Worm (Caenorhabditis elegans) whole organism, L1 larva: ENCODE measurements around the gene C10G8.3.
A peak's percentile ranks its signal among the peaks of the same experiment; 100 is the strongest.

ENCODE experiments used
- aha-1 ChIP-seq: fragments of 150-350 bp; optimal IDR thresholded peaks from 2 replicates; lab custom pipeline; 2014; ENCODE audit warnings: missing biosample characterization, missing genetic modification characterization
- blmp-1 ChIP-seq: fragments of 150-350 bp; optimal IDR thresholded peaks from 2 replicates; lab custom pipeline; 2014; ENCODE audit warnings: missing biosample characterization, missing genetic modification characterization
- ceh-88 ChIP-seq: fragments of 200-800 bp; sonication (Bioruptor generic); IDR thresholded peaks from 2 replicates; pipeline ENCODE4 v1.3.6; 2022; ENCODE audit warnings: missing genetic modification characterization, missing compliant biosample characterization
- dsc-1 ChIP-seq: sonication (generic microtip); optimal IDR thresholded peaks from 2 replicates; lab custom pipeline; 2016; ENCODE audit warnings: mild to moderate bottlenecking, missing genetic modification characterization, missing compliant biosample characterization
- efl-3 ChIP-seq: fragments of 200-800 bp; sonication (Bioruptor generic); optimal IDR thresholded peaks from 2 replicates; lab custom pipeline; 2018; ENCODE audit warnings: mild to moderate bottlenecking, missing genetic modification characterization, missing compliant biosample characterization
- egl-27 ChIP-seq, 2 experiments: fragments of 150-350 bp in 1 of 2; sonication (generic microtip); optimal IDR thresholded peaks; 3 replicates each; lab custom pipeline; 2017 to 2018; ENCODE audit warnings: missing biosample characterization in 2 of 2, missing genetic modification characterization in 2 of 2, missing genetic modification reagents in 2 of 2
- fkh-4 ChIP-seq: sonication (generic microtip); optimal IDR thresholded peaks from 2 replicates; lab custom pipeline; 2016; ENCODE audit warnings: missing compliant biosample characterization, missing genetic modification characterization, borderline replicate concordance
- fkh-8 ChIP-seq: sonication (generic microtip); optimal IDR thresholded peaks from 2 replicates; lab custom pipeline; 2016; ENCODE audit warnings: mild to moderate bottlenecking, missing genetic modification characterization, missing compliant biosample characterization
- grh-1 ChIP-seq: fragments of 200-800 bp; sonication (Bioruptor generic); IDR thresholded peaks from 2 replicates; pipeline ENCODE4 v1.3.6; 2022; ENCODE audit warnings: missing genetic modification reagents, missing genetic modification characterization, missing compliant biosample characterization
- hlh-17 ChIP-seq: fragments of 200-800 bp; sonication (Bioruptor generic); optimal IDR thresholded peaks from 2 replicates; lab custom pipeline; 2018; ENCODE audit warnings: missing genetic modification characterization, mild to moderate bottlenecking, missing compliant biosample characterization, moderate library complexity, borderline replicate concordance
- hlh-4 ChIP-seq: sonication (generic microtip); optimal IDR thresholded peaks from 2 replicates; lab custom pipeline; 2016; ENCODE audit warnings: mild to moderate bottlenecking, missing genetic modification characterization, missing compliant biosample characterization
- jun-1 ChIP-seq: fragments of 150-350 bp; optimal IDR thresholded peaks from 2 replicates; lab custom pipeline; 2014; ENCODE audit warnings: missing biosample characterization, missing genetic modification reagents, missing genetic modification characterization
- lin-39 ChIP-seq: fragments of 150-350 bp; optimal IDR thresholded peaks from 2 replicates; lab custom pipeline; 2014; ENCODE audit warnings: missing biosample characterization, missing genetic modification reagents, missing genetic modification characterization
- lsy-2 ChIP-seq, 2 experiments: fragments of 150-350 bp; optimal IDR thresholded peaks; 2 replicates each; lab custom pipeline; 2014; ENCODE audit warnings: missing biosample characterization in 2 of 2, missing genetic modification characterization in 2 of 2
- mab-9 ChIP-seq: fragments of 200-800 bp; sonication (Bioruptor generic); IDR thresholded peaks from 2 replicates; pipeline ENCODE4 v1.3.6; 2022; ENCODE audit warnings: missing genetic modification reagents, missing genetic modification characterization, missing compliant biosample characterization
- nhr-12 ChIP-seq: sonication (generic microtip); optimal IDR thresholded peaks from 2 replicates; lab custom pipeline; 2017; ENCODE audit warnings: missing biosample characterization, missing genetic modification characterization
- nhr-47 ChIP-seq: sonication (generic microtip); optimal IDR thresholded peaks from 2 replicates; lab custom pipeline; 2016; ENCODE audit warnings: mild to moderate bottlenecking, missing genetic modification characterization, moderate library complexity, missing compliant biosample characterization
- nhr-76 ChIP-seq: sonication (generic microtip); optimal IDR thresholded peaks from 2 replicates; lab custom pipeline; 2017; ENCODE audit warnings: missing biosample characterization, missing genetic modification characterization
- nhr-85 ChIP-seq: sonication (generic microtip); peaks from one replicate; lab custom pipeline; 2016; ENCODE audit warnings: missing genetic modification characterization, inconsistent platforms, missing compliant biosample characterization
- pqm-1 ChIP-seq: sonication (generic microtip); optimal IDR thresholded peaks from 3 replicates; lab custom pipeline; 2017; ENCODE audit warnings: missing biosample characterization, missing genetic modification characterization
- skn-1 ChIP-seq: fragments of 150-350 bp; optimal IDR thresholded peaks from 2 replicates; lab custom pipeline; 2014; ENCODE audit warnings: missing biosample characterization, missing genetic modification characterization
- snpc-4 ChIP-seq: fragments of 150-350 bp; optimal IDR thresholded peaks from 2 replicates; lab custom pipeline; 2014; ENCODE audit warnings: missing biosample characterization, missing genetic modification characterization
- sox-4 ChIP-seq: sonication (generic microtip); optimal IDR thresholded peaks from 2 replicates; lab custom pipeline; 2016; ENCODE audit warnings: missing genetic modification characterization, missing compliant biosample characterization
- tlp-1 ChIP-seq: fragments of 150-350 bp; optimal IDR thresholded peaks from 2 replicates; lab custom pipeline; 2014; ENCODE audit warnings: missing biosample characterization, missing genetic modification characterization
- unc-30 ChIP-seq: sonication (generic microtip); optimal IDR thresholded peaks from 2 replicates; lab custom pipeline; 2017; ENCODE audit warnings: missing biosample characterization, missing genetic modification characterization
- vab-15 ChIP-seq: sonication (generic microtip); optimal IDR thresholded peaks from 2 replicates; lab custom pipeline; 2017; ENCODE audit warnings: missing genotype, mild to moderate bottlenecking, missing genetic modification characterization, missing compliant biosample characterization
- zip-4 ChIP-seq: fragments of 200-800 bp; sonication (Bioruptor generic); optimal IDR thresholded peaks from 2 replicates; lab custom pipeline; 2018; ENCODE audit warnings: mild to moderate bottlenecking, missing genetic modification characterization, moderate library complexity, missing compliant biosample characterization

Gene C10G8.3

ce11 chrV:5301226-5301625 lies 11.3 kb upstream of the C10G8.3 start:
- TF ChIP-seq dsc-1 (tag; lab: Kevin White, UChicago) (peak; percentile 27), fkh-8 (tag; lab: Kevin White, UChicago) (peak; percentile 59), skn-1 (tag; lab: Kevin White, UChicago) (no peak), grh-1 (GFP tag; lab: Robert Waterston, UW) (no peak), aha-1 (tag; lab: Kevin White, UChicago) (no peak), vab-15 (tag; lab: Kevin White, UChicago) (no peak)

ce11 chrV:5303389-5303788 lies 9.2 kb upstream of the C10G8.3 start, which contains the start of gene ncx-2:
Gene ncx-2 (plus strand): TSS chrV:5303689.
- no peak for TF ChIP-seq pqm-1 (tag; lab: Kevin White, UChicago)
- TF ChIP-seq unc-30 (tag; lab: Kevin White, UChicago), result no peak
- TF ChIP-seq nhr-47 (tag; lab: Kevin White, UChicago), result no peak
- TF ChIP-seq fkh-8 (tag; lab: Kevin White, UChicago), result no peak

ce11 chrV:5304366-5304765 lies 8.2 kb upstream of the C10G8.3 start:
- peak; percentile 97 for TF ChIP-seq dsc-1 (tag; lab: Kevin White, UChicago)
- no peak for TF ChIP-seq hlh-17 (GFP tag; lab: Kevin White, UChicago)
- peak; percentile 93 for TF ChIP-seq fkh-4

- TF ChIP-seq egl-27 (tag; optimal IDR thresholded peaks at IDR 0.05; lab: Kevin White, UChicago) (no peak), efl-3 (GFP tag; lab: Kevin White, UChicago) (no peak), sox-4 (tag; lab: Kevin White, UChicago) (no peak)
Observed at ce11 chrV:5311635-5312034, 918 bp upstream of the C10G8.3 start, which contains the start of gene C10G8.4. Gene C10G8.4 (plus strand): TSS chrV:5311935.

ce11 chrV:5314104-5314503 lies 1.6 kb downstream of the C10G8.3 start, which contains the start of gene C10G8.2:
Gene C10G8.2 (plus strand): TSS chrV:5314404.
- TF ChIP-seq ceh-88 (GFP tag; lab: Robert Waterston, UW), result no peak
- TF ChIP-seq mab-9 (GFP tag; lab: Robert Waterston, UW), result no peak
- no peak for TF ChIP-seq zip-4 (GFP tag; lab: Kevin White, UChicago)
- no peak for TF ChIP-seq hlh-4 (tag; lab: Kevin White, UChicago)

ce11 chrV:5318349-5318748 lies 5.8 kb downstream of the C10G8.3 start:
- TF ChIP-seq blmp-1 (tag; lab: Kevin White, UChicago) (no peak), jun-1 (tag; lab: Kevin White, UChicago) (no peak)

ce11 chrV:5319477-5319876 lies 6.9 kb downstream of the C10G8.3 start, which contains the start of gene ceh-34:
Gene ceh-34 (minus strand): TSS chrV:5319577.
- TF ChIP-seq tlp-1 (tag; lab: Kevin White, UChicago) (no peak), nhr-85 (tag; lab: Kevin White, UChicago) (peak; percentile 6)

ce11 chrV:5322815-5323214 lies 10.3 kb downstream of the C10G8.3 start:
- TF ChIP-seq nhr-76 (tag; lab: Kevin White, UChicago) (no peak), lsy-2 (tag; optimal IDR thresholded peaks at IDR 0.05; lab: Kevin White, UChicago) (peak in 1 of 2 experiments; percentile 55), lin-39 (tag; lab: Kevin White, UChicago) (no peak), snpc-4 (no peak), efl-3 (GFP tag; lab: Kevin White, UChicago) (no peak), nhr-12 (tag; lab: Kevin White, UChicago) (no peak)
